Worm (Caenorhabditis elegans): Measurements from ENCODE around the gene C05B5.1.

DNA sequence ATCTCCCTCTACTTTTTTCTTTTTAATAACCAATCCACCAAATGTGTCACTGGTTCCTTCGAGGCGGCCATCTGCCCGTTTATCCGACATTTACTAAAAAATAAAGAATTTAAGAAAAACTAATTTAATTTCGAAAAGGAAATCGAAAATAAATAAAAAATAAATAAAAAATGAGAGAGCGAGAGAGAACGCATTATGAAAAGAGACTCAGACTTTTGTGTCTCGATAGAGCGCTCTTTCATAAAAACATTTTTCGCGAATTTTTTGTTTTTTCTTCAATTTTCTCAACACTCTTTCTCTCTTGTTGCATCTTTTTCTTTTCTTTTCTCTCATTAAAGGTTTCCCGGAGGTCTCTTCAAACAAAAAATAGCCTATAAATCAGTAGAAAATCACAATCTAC lies 32.1 kb downstream of the C05B5.1 start, which contains the start of gene mog-1:
- TF ChIP-seq nhr-11 (tag; optimal IDR thresholded peaks at IDR 0.05) (no peak), snpc-4 (tag; optimal IDR thresholded peaks at IDR 0.05) (no peak), lin-13 (GFP tag; optimal IDR thresholded peaks at IDR 0.05) (no peak), lin-39 (tag; optimal IDR thresholded peaks at IDR 0.05) (no peak), skn-1 (tag; optimal IDR thresholded peaks at IDR 0.05) (no peak)
